Worm (Caenorhabditis elegans) whole organism, early embryonic: Measurements from ENCODE around the gene spt-5.

Source experiments
- B0310.2 ChIP-seq: sonication (generic microtip); optimal IDR thresholded peaks from 2 replicates; lab custom pipeline; 2016; ENCODE audit warnings: mild to moderate bottlenecking, missing genetic modification characterization, missing compliant biosample characterization
- F13C5.2 ChIP-seq: sonication (generic microtip); optimal IDR thresholded peaks from 2 replicates; lab custom pipeline; 2017; ENCODE audit warnings: mild to moderate bottlenecking, missing genetic modification characterization, inconsistent platforms, missing compliant biosample characterization
- aly-1 ChIP-seq: sonication (generic microtip); optimal IDR thresholded peaks from 2 replicates; lab custom pipeline; 2016; ENCODE audit warnings: missing genetic modification characterization, missing compliant biosample characterization
- ama-1 ChIP-seq: fragments of 150-350 bp; optimal IDR thresholded peaks from 2 replicates; lab custom pipeline; 2014
- ceh-13 ChIP-seq: fragments of 200-800 bp; sonication (Bioruptor generic); optimal IDR thresholded peaks from 2 replicates; lab custom pipeline; 2018; ENCODE audit warnings: mild to moderate bottlenecking, missing genetic modification characterization, missing compliant biosample characterization
- ceh-36 ChIP-seq: sonication (generic microtip); optimal IDR thresholded peaks from 2 replicates; lab custom pipeline; 2016; ENCODE audit warnings: missing genetic modification characterization, inconsistent platforms, missing compliant biosample characterization
- ets-7 ChIP-seq: sonication (generic microtip); optimal IDR thresholded peaks from 2 replicates; lab custom pipeline; 2016; ENCODE audit warnings: missing genotype, missing genetic modification characterization, missing compliant biosample characterization
- flt-1 ChIP-seq: fragments of 200-800 bp; sonication (Bioruptor generic); IDR thresholded peaks from 2 replicates; pipeline ENCODE4 v1.3.6; 2022; ENCODE audit warnings: missing genetic modification characterization, missing compliant biosample characterization
- hmbx-1 ChIP-seq: sonication (generic microtip); optimal IDR thresholded peaks from 2 replicates; lab custom pipeline; 2016; ENCODE audit warnings: mild to moderate bottlenecking, missing genetic modification characterization, missing compliant biosample characterization
- hmg-4 ChIP-seq: fragments of 200-800 bp; sonication (Bioruptor generic); optimal IDR thresholded peaks from 2 replicates; lab custom pipeline; 2018; ENCODE audit warnings: mild to moderate bottlenecking, missing genetic modification characterization, missing compliant biosample characterization
- hnd-1 ChIP-seq: sonication (generic microtip); optimal IDR thresholded peaks from 2 replicates; lab custom pipeline; 2016; ENCODE audit warnings: missing genetic modification characterization, missing compliant biosample characterization
- pes-1 ChIP-seq: fragments of 200-800 bp; sonication (Bioruptor generic); IDR thresholded peaks from 2 replicates; pipeline ENCODE4 v1.3.6; 2022; ENCODE audit warnings: missing genetic modification reagents, missing genetic modification characterization, missing compliant biosample characterization
- scrt-1 ChIP-seq: fragments of 200-800 bp; sonication (Bioruptor generic); IDR thresholded peaks from 2 replicates; pipeline ENCODE4 v1.3.6; 2022; ENCODE audit warnings: missing genetic modification characterization, missing compliant biosample characterization
- sea-1 ChIP-seq: fragments of 200-800 bp; sonication (Bioruptor generic); conservative IDR thresholded peaks from 2 replicates; pipeline ENCODE4 v1.3.6; 2022; ENCODE audit warnings: missing genetic modification characterization, missing compliant biosample characterization
- tbx-11 ChIP-seq: fragments of 200-800 bp; sonication (Bioruptor generic); IDR thresholded peaks from 2 replicates; pipeline ENCODE4 v1.3.6; 2022; ENCODE audit warnings: missing genetic modification characterization, missing compliant biosample characterization
- tbx-37 ChIP-seq: fragments of 200-800 bp; sonication (Bioruptor generic); conservative IDR thresholded peaks from 2 replicates; pipeline ENCODE4 v1.3.6; 2022; ENCODE audit warnings: missing genetic modification reagents, missing genetic modification characterization, missing compliant biosample characterization
- tra-4 ChIP-seq: sonication (generic microtip); optimal IDR thresholded peaks from 2 replicates; lab custom pipeline; 2017; ENCODE audit warnings: missing genetic modification characterization, missing compliant biosample characterization

The spt-5 gene

DNA sequence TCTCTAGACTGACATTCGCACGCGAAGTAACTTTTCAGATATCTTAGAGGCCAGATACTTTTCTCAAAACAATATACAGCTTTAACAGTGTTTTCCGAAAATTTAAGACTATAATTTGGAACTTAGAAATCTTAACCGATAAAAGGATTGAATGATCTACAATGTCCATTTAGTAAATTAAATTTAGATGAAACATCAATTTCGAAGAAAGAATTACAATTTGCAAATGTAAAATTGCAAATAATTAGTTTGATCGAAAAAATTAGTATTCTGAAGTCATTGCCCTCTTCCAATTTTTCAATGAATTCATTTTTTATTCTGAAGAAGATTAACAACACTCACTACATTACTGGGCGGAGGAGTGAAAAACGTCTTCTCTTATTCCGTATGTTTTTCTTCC lies 17.3 kb downstream of the spt-5 start, which contains the start of gene bath-37:
Gene bath-37 (plus strand): TSS at position 301 of the 400 bp plus-strand sequence.
- TF ChIP-seq B0310.2 (tag; lab: Kevin White, UChicago) (no peak), scrt-1 (GFP tag; lab: Robert Waterston, UW) (no peak)

DNA sequence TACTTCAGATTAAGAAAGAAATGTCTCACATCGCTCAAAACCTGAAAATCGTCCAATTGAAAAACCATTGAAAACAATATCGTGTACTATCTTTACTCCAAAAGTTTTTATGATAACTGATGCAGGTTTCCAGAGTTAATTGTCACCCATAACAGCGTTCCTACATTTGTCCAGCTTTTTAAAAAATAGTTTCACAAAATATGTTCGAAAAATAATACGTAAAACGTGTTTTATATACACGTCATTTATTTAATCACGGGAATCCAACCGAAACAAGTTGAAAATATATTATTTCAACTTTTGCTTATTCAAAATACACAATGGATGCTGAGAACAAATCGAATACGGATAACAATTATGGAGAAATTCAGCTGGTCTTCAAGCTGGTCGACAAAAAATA lies 24.2 kb downstream of the spt-5 start, which contains the start of gene K08E4.7:
Gene K08E4.7 (plus strand): TSS at position 301 of the 400 bp plus-strand sequence.
- TF ChIP-seq ets-7 (tag; lab: Kevin White, UChicago) (no peak), flt-1 (GFP tag; lab: Robert Waterston, UW) (no peak), pes-1 (no peak), tra-4 (tag; lab: Kevin White, UChicago) (no peak)

DNA sequence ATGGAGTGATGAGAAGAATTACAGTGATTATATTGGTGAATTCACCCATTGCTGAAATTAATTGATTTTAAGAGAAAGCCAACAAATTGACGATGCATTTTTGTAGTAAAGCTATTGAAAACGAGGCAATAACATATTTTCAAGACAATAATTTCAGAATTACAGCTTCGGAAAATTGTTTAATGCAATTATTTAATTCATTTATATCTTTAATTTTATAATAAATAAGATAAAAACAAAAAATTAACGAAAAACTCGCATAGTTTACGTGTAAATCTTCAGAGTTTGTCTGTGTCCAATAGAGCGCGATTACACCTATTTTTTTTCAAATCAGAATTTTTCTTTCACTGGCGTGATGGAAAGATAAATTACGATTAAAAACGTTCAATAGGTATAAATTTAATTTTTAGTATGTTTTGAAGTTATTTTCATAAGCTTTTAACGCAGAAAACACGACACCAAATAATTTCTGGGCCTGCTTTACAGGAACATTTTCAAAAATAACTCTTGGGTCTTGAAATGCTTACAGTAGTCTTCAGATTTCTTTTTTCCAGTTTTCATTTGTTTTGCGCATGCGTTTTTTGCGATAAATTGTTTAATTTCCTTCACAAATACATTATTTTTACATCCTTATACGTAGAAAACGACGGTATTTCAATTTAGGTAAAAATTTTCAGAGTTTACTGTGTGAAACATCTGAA lies 27.0 kb downstream of the spt-5 start, which contains the start of gene tmed-1:
Gene tmed-1 (minus strand): TSS at position 51 of the 701 bp plus-strand sequence.
- TF ChIP-seq hnd-1 (tag; lab: Kevin White, UChicago) (no peak), ceh-13 (GFP tag; lab: Kevin White, UChicago) (no peak), hmbx-1 (no peak), ets-7 (tag; lab: Kevin White, UChicago) (no peak), F13C5.2 (tag; lab: Kevin White, UChicago) (no peak), flt-1 (GFP tag; lab: Robert Waterston, UW) (no peak)

DNA sequence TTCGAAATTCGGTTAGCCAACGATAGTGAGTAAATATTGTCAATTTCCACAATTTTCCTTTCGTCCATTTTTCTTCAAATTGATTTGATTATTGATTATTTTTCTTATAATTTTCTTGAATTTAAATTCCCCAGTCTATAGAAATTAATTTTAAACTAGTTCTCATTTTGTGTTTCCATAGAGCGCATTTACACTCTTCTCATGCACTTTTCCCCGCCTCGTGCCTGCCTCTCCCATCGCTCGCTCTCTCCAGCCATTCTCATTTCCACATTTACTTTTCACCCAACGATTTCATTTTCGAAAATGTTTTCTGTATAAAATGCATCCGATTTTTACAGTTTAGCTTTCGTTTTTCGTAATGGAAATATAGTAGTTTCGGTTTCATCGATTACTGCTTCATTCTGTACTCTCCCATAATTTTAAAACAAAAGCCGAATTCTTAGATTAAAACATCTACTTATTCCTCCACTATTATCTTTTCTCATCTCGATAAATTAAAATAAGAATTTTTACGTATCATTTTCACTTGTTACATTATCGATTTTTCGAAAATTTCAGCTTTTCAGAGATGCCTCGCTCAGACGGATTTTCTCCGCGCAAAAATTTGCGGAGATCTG lies 27.7 kb downstream of the spt-5 start, which contains the start of gene lex-1:
Gene lex-1 (plus strand): TSS at position 567 of the 617 bp plus-strand sequence.
- TF ChIP-seq F13C5.2 (tag; lab: Kevin White, UChicago) (no peak), ama-1 (lab: Kevin White, UChicago) (no peak), aly-1 (tag; lab: Kevin White, UChicago) (no peak), scrt-1 (GFP tag; lab: Robert Waterston, UW) (no peak), tra-4 (tag; lab: Kevin White, UChicago) (no peak), tbx-37 (GFP tag; lab: Robert Waterston, UW) (no peak), pes-1 (no peak), flt-1 (GFP tag; lab: Robert Waterston, UW) (no peak), hmg-4 (GFP tag; lab: Kevin White, UChicago) (no peak), sea-1 (GFP tag; lab: Robert Waterston, UW) (no peak), hmbx-1 (no peak), ets-7 (tag; lab: Kevin White, UChicago) (no peak)

DNA sequence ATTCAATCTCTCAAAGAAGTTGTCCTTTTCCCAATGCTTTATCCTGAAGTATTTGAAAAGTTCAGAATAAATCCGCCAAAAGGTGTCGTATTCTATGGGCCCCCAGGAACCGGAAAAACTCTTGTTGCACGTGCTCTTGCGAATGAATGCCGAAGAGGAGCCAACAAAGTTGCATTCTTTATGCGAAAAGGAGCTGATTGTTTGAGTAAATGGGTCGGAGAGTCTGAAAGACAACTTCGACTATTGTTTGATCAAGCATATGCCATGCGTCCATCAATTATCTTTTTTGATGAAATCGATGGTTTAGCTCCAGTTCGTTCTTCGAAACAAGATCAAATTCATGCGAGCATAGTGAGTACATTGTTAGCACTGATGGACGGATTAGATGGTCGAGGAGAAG lies 29.5 kb downstream of the spt-5 start:
- TF ChIP-seq flt-1 (GFP tag; lab: Robert Waterston, UW), result no peak
- no peak for TF ChIP-seq pes-1

DNA sequence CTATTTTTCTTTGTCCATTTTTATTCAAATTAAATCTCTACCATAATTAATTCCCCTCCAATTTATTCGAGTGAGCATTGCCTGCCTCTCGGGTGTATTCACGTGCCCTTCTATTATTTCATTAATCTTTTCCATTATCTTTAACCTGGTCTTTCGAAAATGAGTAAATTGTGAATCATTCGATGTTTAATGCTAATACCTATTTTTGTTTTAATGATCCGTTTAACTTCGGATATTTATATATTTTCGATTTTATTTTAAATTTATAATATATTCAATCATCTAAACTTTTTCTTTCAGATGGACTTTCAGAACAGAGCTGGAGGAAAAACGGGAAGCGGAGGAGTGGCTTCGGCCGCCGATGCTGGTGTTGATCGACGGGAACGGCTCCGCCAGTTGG lies 32.9 kb downstream of the spt-5 start, which contains the start of gene repo-1:
Gene repo-1 (plus strand): TSS at position 301 of the 400 bp plus-strand sequence.
- 0 out of 2 replicates have a peak, but pooled peaks have one; percentile 23 for TF ChIP-seq scrt-1 (GFP tag; lab: Robert Waterston, UW)
- TF ChIP-seq hmbx-1, result no peak

DNA sequence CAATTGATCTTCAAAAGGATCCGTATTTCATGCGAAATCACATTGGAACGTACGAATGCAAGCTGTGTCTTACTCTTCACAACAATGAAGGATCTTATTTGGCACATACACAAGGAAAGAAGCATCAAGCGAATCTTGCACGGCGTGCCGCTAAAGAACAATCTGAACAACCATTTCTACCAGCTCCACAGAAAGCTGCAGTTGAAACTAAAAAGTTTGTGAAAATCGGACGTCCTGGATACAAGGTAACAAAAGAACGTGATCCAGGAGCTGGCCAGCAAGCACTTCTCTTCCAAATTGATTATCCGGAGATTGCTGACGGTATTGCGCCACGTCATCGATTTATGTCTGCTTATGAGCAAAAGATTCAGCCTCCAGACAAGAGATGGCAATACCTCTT lies 33.3 kb downstream of the spt-5 start:
- TF ChIP-seq ama-1 (lab: Kevin White, UChicago) (peak; percentile 5), hmg-4 (GFP tag; lab: Kevin White, UChicago) (no peak)

DNA sequence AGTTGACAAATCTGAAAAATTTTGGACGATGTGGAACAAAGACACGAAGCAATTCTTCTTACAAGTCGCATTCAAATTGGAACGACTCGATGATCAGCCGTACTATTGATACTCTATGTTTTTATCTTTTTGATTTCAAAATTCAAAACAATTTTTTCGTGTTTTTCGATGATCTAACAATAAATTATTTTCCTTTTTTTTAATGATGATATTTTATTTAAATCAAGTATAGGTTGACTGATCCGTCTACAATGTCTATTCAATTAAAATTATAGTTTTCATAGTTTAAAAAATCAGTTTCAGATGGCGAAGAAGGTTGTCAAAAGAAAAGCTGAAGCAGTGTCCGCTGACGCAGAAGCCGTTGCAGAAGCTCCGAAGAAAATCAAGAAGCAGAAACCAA lies 33.8 kb downstream of the spt-5 start, which contains the start of gene rbm-34:
Gene rbm-34 (plus strand): TSS at position 301 of the 400 bp plus-strand sequence.
- TF ChIP-seq ceh-36 (tag; lab: Kevin White, UChicago) (no peak), hnd-1 (tag; lab: Kevin White, UChicago) (no peak), tbx-37 (GFP tag; lab: Robert Waterston, UW) (no peak), B0310.2 (tag; lab: Kevin White, UChicago) (no peak), F13C5.2 (tag; lab: Kevin White, UChicago) (no peak), scrt-1 (GFP tag; lab: Robert Waterston, UW) (no peak), aly-1 (tag; lab: Kevin White, UChicago) (no peak), ceh-13 (GFP tag; lab: Kevin White, UChicago) (no peak), ama-1 (lab: Kevin White, UChicago) (no peak), ets-7 (tag; lab: Kevin White, UChicago) (no peak), pes-1 (no peak), sea-1 (GFP tag; lab: Robert Waterston, UW) (no peak), hmg-4 (GFP tag; lab: Kevin White, UChicago) (no peak), flt-1 (GFP tag; lab: Robert Waterston, UW) (no peak), hmbx-1 (no peak), tra-4 (tag; lab: Kevin White, UChicago) (no peak), tbx-11 (GFP tag; lab: Robert Waterston, UW) (no peak)
